Worm (Caenorhabditis elegans): ENCODE measurements around the gene dod-21.

DNA sequence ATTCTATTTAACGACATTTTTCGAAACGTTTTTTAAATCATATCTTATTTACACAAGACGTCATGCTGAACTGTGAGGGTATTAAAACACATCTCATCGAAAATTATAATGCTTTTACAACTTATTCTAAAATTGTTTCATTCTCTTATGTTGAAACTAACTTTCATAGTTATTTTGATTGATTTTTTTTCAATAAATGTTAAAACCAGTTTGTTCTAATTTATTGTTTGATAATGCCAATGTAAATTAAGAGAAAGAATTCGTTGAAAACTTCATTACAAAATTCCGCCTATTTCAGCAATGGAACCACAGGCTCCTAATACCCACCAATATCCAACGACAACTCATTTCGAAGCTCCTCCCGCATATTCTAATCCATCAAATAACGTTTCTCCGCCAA lies 41.5 kb upstream of the dod-21 start, which contains the start of gene K08D8.11:
- TF ChIP-seq B0261.1 (tag; optimal IDR thresholded peaks at IDR 0.05) (no peak), repo-1 (tag; optimal IDR thresholded peaks at IDR 0.05) (no peak)
